Fruit fly (Drosophila melanogaster): ENCODE measurements around the gene CG46525.

Gene CG46525

dm6 chr3L:17475979-17476393, 966 bp downstream of the CG46525 start, which contains the start of gene CG34250 (continued):
- peak; percentile 47 for TF ChIP-seq Xbp1 (GFP tag; optimal IDR thresholded peaks at IDR 0.05)
- peak; percentile 26 for TF ChIP-seq CG10147 (GFP tag; optimal IDR thresholded peaks at IDR 0.05)
- TF ChIP-seq CG3281 (GFP tag; optimal IDR thresholded peaks at IDR 0.05) = peak; percentile 21
- peak; percentile 62; the same call in 2 of the 4 replicates for TF ChIP-seq chinmo (GFP tag; IDR thresholded peaks at IDR 0.05; ENCODE audit: partially characterized antibody)
- peak; percentile 85 for TF ChIP-seq CG14710 (tag; optimal IDR thresholded peaks at IDR 0.05)
- TF ChIP-seq Fer1 (GFP tag; optimal IDR thresholded peaks at IDR 0.05) = peak; percentile 30
- TF ChIP-seq CG2120 (GFP tag; optimal IDR thresholded peaks at IDR 0.05) = peak; percentile 67
- peak; percentile 37 for TF ChIP-seq CG18262 (tag; optimal IDR thresholded peaks at IDR 0.05)
- peak; percentile 77 for TF ChIP-seq CG12391 (tag; optimal IDR thresholded peaks at IDR 0.05)
- TF ChIP-seq CG10543 (GFP tag; optimal IDR thresholded peaks at IDR 0.05) = peak; percentile 56
- TF ChIP-seq CG10431 (GFP tag; optimal IDR thresholded peaks at IDR 0.05) = peak; percentile 12
- TF ChIP-seq CG6254 (GFP tag; optimal IDR thresholded peaks at IDR 0.05) = no peak
- TF ChIP-seq fru (optimal IDR thresholded peaks at IDR 0.05) = no peak
- TF ChIP-seq cad (GFP tag; optimal IDR thresholded peaks at IDR 0.05) = no peak
- TF ChIP-seq Nf-YC (tag; optimal IDR thresholded peaks at IDR 0.05) = peak; percentile 75
- no peak for TF ChIP-seq run (tag; optimal IDR thresholded peaks at IDR 0.05)
- peak; percentile 77 for TF ChIP-seq HLH4C (GFP tag; IDR thresholded peaks at IDR 0.05; ENCODE audit: partially characterized antibody)
- peak; percentile 65 for TF ChIP-seq CG10267 (tag; optimal IDR thresholded peaks at IDR 0.05)
- TF ChIP-seq Neu2 (GFP tag; optimal IDR thresholded peaks at IDR 0.05; ENCODE audit: borderline replicate concordance) = no peak
- TF ChIP-seq trem (tag; optimal IDR thresholded peaks at IDR 0.05) = peak; percentile 87
- TF ChIP-seq CG8478 (optimal IDR thresholded peaks at IDR 0.05) = no peak
- 0 out of 2 replicates have a peak, but pooled peaks have one; percentile 33 for TF ChIP-seq CG42726 (GFP tag; IDR thresholded peaks at IDR 0.05; ENCODE audit: partially characterized antibody)
- TF ChIP-seq Deaf1 (tag; optimal IDR thresholded peaks at IDR 0.05) = peak; percentile 3
- TF ChIP-seq Sry-δ (GFP tag; optimal IDR thresholded peaks at IDR 0.05) = peak; percentile 90
- peak; percentile 7 for TF ChIP-seq Sox102F (GFP tag; optimal IDR thresholded peaks at IDR 0.05)
- peak; percentile 11; the same call in 1 of the 2 replicates for TF ChIP-seq ato (GFP tag; IDR thresholded peaks at IDR 0.05; ENCODE audit: partially characterized antibody)
- peak; percentile 30 for TF ChIP-seq exex (tag; optimal IDR thresholded peaks at IDR 0.05)
- TF ChIP-seq CG17361 (GFP tag; IDR thresholded peaks at IDR 0.05) = peak; percentile 48; the same call in 2 of the 3 replicates
- peak; percentile 76; the same call in 2 of the 3 replicates for TF ChIP-seq Doc3 (GFP tag; IDR thresholded peaks at IDR 0.05; ENCODE audit: partially characterized antibody)
- no peak for TF ChIP-seq Rx (GFP tag; IDR thresholded peaks at IDR 0.05)
- peak; percentile 47; the same call in 1 of the 3 replicates for TF ChIP-seq zfh1 (GFP tag; IDR thresholded peaks at IDR 0.05)
- TF ChIP-seq CG18764 (GFP tag; optimal IDR thresholded peaks at IDR 0.05) = peak; percentile 45
- no peak for TF ChIP-seq tap (tag; optimal IDR thresholded peaks at IDR 0.05)
- peak; percentile 34; the same call in 1 of the 2 replicates for TF ChIP-seq nerfin-2 (GFP tag; IDR thresholded peaks at IDR 0.05; ENCODE audit: partially characterized antibody)
- TF ChIP-seq az2 (GFP tag; optimal IDR thresholded peaks at IDR 0.05) = peak; percentile 18
- no peak for TF ChIP-seq CG14667 (GFP tag; IDR thresholded peaks at IDR 0.05)
- TF ChIP-seq CG13287 (GFP tag; IDR thresholded peaks at IDR 0.05; ENCODE audit: partially characterized antibody) = peak; percentile 87

dm6 chr3L:17476496-17476895, 1.5 kb downstream of the CG46525 start:
- no peak for TF ChIP-seq NC2β (GFP tag; optimal IDR thresholded peaks at IDR 0.05)
- no peak for TF ChIP-seq CG32532 (GFP tag; IDR thresholded peaks at IDR 0.05)
- no peak for TF ChIP-seq Spps (tag; optimal IDR thresholded peaks at IDR 0.05)
- TF ChIP-seq CG7372 (GFP tag; IDR thresholded peaks at IDR 0.05) = no peak
- 0 out of 2 replicates have a peak, but pooled peaks have one; percentile 6 for TF ChIP-seq Atf6 (GFP tag; IDR thresholded peaks at IDR 0.05)
- no peak for TF ChIP-seq klu (GFP tag; IDR thresholded peaks at IDR 0.05)
- no peak for TF ChIP-seq Sry-β (GFP tag; optimal IDR thresholded peaks at IDR 0.05)
- TF ChIP-seq p53 (GFP tag; optimal IDR thresholded peaks at IDR 0.05) = no peak
- peak in 1 of 2 experiments; percentile 76 for TF ChIP-seq Pdp1 (GFP tag; optimal IDR thresholded peaks at IDR 0.05)
- TF ChIP-seq MESR4 (GFP tag; optimal IDR thresholded peaks at IDR 0.05) = peak; percentile 50
- no peak for TF ChIP-seq Sox102F (GFP tag; optimal IDR thresholded peaks at IDR 0.05)
- TF ChIP-seq ftz-f1 (GFP tag; optimal IDR thresholded peaks at IDR 0.05) = peak; percentile 78
- no peak for TF ChIP-seq CG10366 (GFP tag; IDR thresholded peaks at IDR 0.05)
- 0 out of 2 replicates have a peak, but pooled peaks have one; percentile 13 for TF ChIP-seq slbo (GFP tag; IDR thresholded peaks at IDR 0.05)
